Fruit fly (Drosophila melanogaster): ENCODE results near the gene Nsf2.
A peak's percentile ranks its signal among the peaks of the same experiment; 100 is the strongest.

Gene Nsf2

dm6 chr3R:13847289-13847688 is 9.5 kb upstream of the Nsf2 start:
- TF ChIP-seq cyc (GFP tag; optimal IDR thresholded peaks at IDR 0.05) (no peak), CG6276 (GFP tag; optimal IDR thresholded peaks at IDR 0.05) (no peak), esn (GFP tag; optimal IDR thresholded peaks at IDR 0.05) (no peak), Sox102F (GFP tag; optimal IDR thresholded peaks at IDR 0.05) (no peak), Smox (GFP tag; optimal IDR thresholded peaks at IDR 0.05) (no peak), CG10631 (GFP tag; optimal IDR thresholded peaks at IDR 0.05) (peak; percentile 10), Met (GFP tag; optimal IDR thresholded peaks at IDR 0.05) (no peak), ss (GFP tag; optimal IDR thresholded peaks at IDR 0.05) (no peak), svp (GFP tag) (no peak), Sox15 (GFP tag; optimal IDR thresholded peaks at IDR 0.05) (no peak), CG1621 (tag; optimal IDR thresholded peaks at IDR 0.05) (no peak), Eip93F (GFP tag; optimal IDR thresholded peaks at IDR 0.05) (no peak), Eip75B (GFP tag; optimal IDR thresholded peaks at IDR 0.05) (no peak), Lpt (GFP tag; optimal IDR thresholded peaks at IDR 0.05) (no peak), Sox14 (GFP tag; optimal IDR thresholded peaks at IDR 0.05) (peak; percentile 11), lz (GFP tag; optimal IDR thresholded peaks at IDR 0.05) (no peak), spab (GFP tag; optimal IDR thresholded peaks at IDR 0.05) (no peak), CG4318 (GFP tag; optimal IDR thresholded peaks at IDR 0.05) (no peak), CG6854 (GFP tag; optimal IDR thresholded peaks at IDR 0.05) (no peak), CG15336 (GFP tag; IDR thresholded peaks at IDR 0.05) (peak; percentile 47), acj6 (GFP tag; optimal IDR thresholded peaks at IDR 0.05) (no peak), CG34406 (GFP tag; optimal IDR thresholded peaks at IDR 0.05) (no peak), Gug (GFP tag; IDR thresholded peaks at IDR 0.05) (no peak), achi (GFP tag; optimal IDR thresholded peaks at IDR 0.05) (peak; percentile 20), fkh (GFP tag; optimal IDR thresholded peaks at IDR 0.05) (no peak), CG16779 (tag; optimal IDR thresholded peaks at IDR 0.05) (no peak), Hr4 (GFP tag; optimal IDR thresholded peaks at IDR 0.05) (peak; percentile 9), CG31627 (GFP tag; optimal IDR thresholded peaks at IDR 0.05) (no peak), dsx (GFP tag; optimal IDR thresholded peaks at IDR 0.05; ENCODE audit: poor library complexity, severe bottlenecking) (no peak), CG3032 (tag; optimal IDR thresholded peaks at IDR 0.05) (no peak), CG6808 (GFP tag; optimal IDR thresholded peaks at IDR 0.05) (no peak), CG6163 (GFP tag; IDR thresholded peaks at IDR 0.05) (no peak), CG6792 (GFP tag; optimal IDR thresholded peaks at IDR 0.05) (no peak), Eip78C (GFP tag) (peak; percentile 28), fd59A (GFP tag; optimal IDR thresholded peaks at IDR 0.05) (no peak), pdm3 (GFP tag; optimal IDR thresholded peaks at IDR 0.05) (no peak), CG11902 (GFP tag; optimal IDR thresholded peaks at IDR 0.05) (no peak), OdsH (GFP tag; optimal IDR thresholded peaks at IDR 0.05) (no peak), topi (GFP tag; optimal IDR thresholded peaks at IDR 0.05) (peak; percentile 1), CG9139 (GFP tag; optimal IDR thresholded peaks at IDR 0.05) (no peak), net (GFP tag; optimal IDR thresholded peaks at IDR 0.05) (no peak), Ets96B (tag; optimal IDR thresholded peaks at IDR 0.05) (peak; percentile 10), CG8119 (GFP tag; IDR thresholded peaks at IDR 0.05) (peak; percentile 52; the same call in 1 of the 3 replicates), eg (GFP tag; IDR thresholded peaks at IDR 0.05) (peak; percentile 42; the same call in 1 of the 3 replicates), CG8632 (GFP tag; optimal IDR thresholded peaks at IDR 0.05) (no peak), dac (GFP tag; optimal IDR thresholded peaks at IDR 0.05) (no peak), CG7368 (GFP tag; optimal IDR thresholded peaks at IDR 0.05) (no peak), Hr39 (GFP tag; optimal IDR thresholded peaks at IDR 0.05) (no peak), CG10669 (GFP tag; optimal IDR thresholded peaks at IDR 0.05) (peak; percentile 18), salr (GFP tag; optimal IDR thresholded peaks at IDR 0.05) (peak in 1 of 2 experiments; percentile 7), CG3919 (GFP tag; optimal IDR thresholded peaks at IDR 0.05) (peak; percentile 31), Blimp-1 (GFP tag; optimal IDR thresholded peaks at IDR 0.05) (no peak), CG11294 (GFP tag; IDR thresholded peaks at IDR 0.05) (no peak)

Data from whole organism, prepupa.